Fruit fly (Drosophila melanogaster) whole organism, embryonic: ENCODE results near the gene RpL36.

Source experiments
- Awh ChIP-seq: fragments of 200-800 bp; sonication (Bioruptor generic); IDR thresholded peaks from 2 replicates; pipeline ENCODE4, ENCODE4 v1.3.6; 2022; ENCODE audit warnings: missing biosample characterization, missing genetic modification characterization
- B-H1 ChIP-seq: fragments of 200-800 bp; sonication (Bioruptor generic); IDR thresholded peaks from 3 replicates; pipeline ENCODE4 v1.3.6; 2022; ENCODE audit warnings: missing biosample characterization, missing genetic modification characterization
- BEAF-32 ChIP-seq: fragments of 200-800 bp; sonication (Bioruptor generic); optimal IDR thresholded peaks from 3 replicates; lab custom pipeline; 2017; ENCODE audit warnings: missing biosample characterization, missing genetic modification characterization, mild to moderate bottlenecking, moderate library complexity, missing genetic modification reagents
- CG10209 ChIP-seq: fragments of 200-800 bp; sonication (Bioruptor generic); optimal IDR thresholded peaks from 3 replicates; lab custom pipeline; 2017; ENCODE audit warnings: missing biosample characterization, mild to moderate bottlenecking, missing genetic modification characterization, missing genetic modification reagents
- CG10267 ChIP-seq: fragments of 200-800 bp; sonication (Bioruptor generic); optimal IDR thresholded peaks from 2 replicates; lab custom pipeline; 2018; ENCODE audit warnings: missing biosample characterization, mild to moderate bottlenecking, missing genetic modification characterization, moderate library complexity
- CG12071 ChIP-seq: fragments of 200-800 bp; sonication (Bioruptor generic); optimal IDR thresholded peaks from 3 replicates; lab custom pipeline; 2018; ENCODE audit warnings: missing biosample characterization, mild to moderate bottlenecking, missing genetic modification characterization
- CG12236 ChIP-seq: fragments of 200-800 bp; sonication (Bioruptor generic); optimal IDR thresholded peaks from 2 replicates; lab custom pipeline; 2016; ENCODE audit warnings: missing biosample characterization, missing genetic modification characterization
- CG12769 ChIP-seq: fragments of 200-800 bp; sonication (Bioruptor generic); optimal IDR thresholded peaks from 2 replicates; lab custom pipeline; 2019; ENCODE audit warnings: missing biosample characterization, mild to moderate bottlenecking, missing genetic modification characterization, moderate library complexity
- CG13287 ChIP-seq: fragments of 200-800 bp; sonication (Bioruptor generic); IDR thresholded peaks from 2 replicates; pipeline ENCODE4 v1.3.6; 2022; ENCODE audit warnings: missing biosample characterization, missing genetic modification characterization; ENCODE audit not compliant: partially characterized antibody
- CG13296 ChIP-seq: fragments of 200-800 bp; sonication (Bioruptor generic); optimal IDR thresholded peaks from 3 replicates; lab custom pipeline; 2018; ENCODE audit warnings: missing biosample characterization, mild to moderate bottlenecking, missing genetic modification characterization
- CG14860 ChIP-seq: fragments of 200-800 bp; sonication (Bioruptor generic); IDR thresholded peaks from 3 replicates; pipeline ENCODE4 v1.3.6; 2022; ENCODE audit warnings: missing biosample characterization, missing genetic modification characterization; ENCODE audit not compliant: partially characterized antibody
- CG2116 ChIP-seq: fragments of 200-800 bp; sonication (Bioruptor generic); optimal IDR thresholded peaks from 3 replicates; lab custom pipeline; 2018; ENCODE audit warnings: missing biosample characterization, mild to moderate bottlenecking, missing genetic modification characterization
- CG2678 ChIP-seq: fragments of 200-800 bp; sonication (Bioruptor generic); optimal IDR thresholded peaks from 3 replicates; lab custom pipeline; 2019; ENCODE audit warnings: missing biosample characterization, mild to moderate bottlenecking, missing genetic modification characterization, moderate library complexity
- CG2712 ChIP-seq: fragments of 200-800 bp; optimal IDR thresholded peaks from 3 replicates; lab custom pipeline; 2019; ENCODE audit warnings: missing biosample characterization, mild to moderate bottlenecking, missing genetic modification characterization, moderate library complexity
- CG3407 ChIP-seq: fragments of 200-800 bp; sonication (Bioruptor generic); optimal IDR thresholded peaks from 2 replicates; lab custom pipeline; 2018; ENCODE audit warnings: missing biosample characterization, mild to moderate bottlenecking, missing genetic modification characterization
- CG4360 ChIP-seq: fragments of 200-800 bp; sonication (Bioruptor generic); IDR thresholded peaks from 2 replicates; pipeline ENCODE4 v1.3.6; 2022; ENCODE audit warnings: missing biosample characterization, missing genetic modification characterization
- CG6765 ChIP-seq: fragments of 200-800 bp; sonication (Bioruptor generic); optimal IDR thresholded peaks from 3 replicates; lab custom pipeline; 2017; ENCODE audit warnings: missing biosample characterization, mild to moderate bottlenecking, missing genetic modification characterization
- CG7745 ChIP-seq: fragments of 200-800 bp; sonication (Bioruptor generic); optimal IDR thresholded peaks from 2 replicates; lab custom pipeline; 2018; ENCODE audit warnings: missing biosample characterization, mild to moderate bottlenecking, missing genetic modification characterization, moderate library complexity
- CG7839 ChIP-seq: fragments of 200-800 bp; sonication (Bioruptor generic); optimal IDR thresholded peaks from 3 replicates; lab custom pipeline; 2018; ENCODE audit warnings: missing biosample characterization, mild to moderate bottlenecking, missing genetic modification characterization, moderate library complexity
- CG8089 ChIP-seq: fragments of 200-800 bp; sonication (Bioruptor generic); optimal IDR thresholded peaks from 3 replicates; lab custom pipeline; 2016; ENCODE audit warnings: missing biosample characterization, missing genetic modification characterization
- CG8478 ChIP-seq: fragments of >200 bp; optimal IDR thresholded peaks from 2 replicates; lab custom pipeline; 2018
- D ChIP-seq, 2 experiments: fragments of 200-800 bp in 1 of 2; fragments of >200 bp in 1 of 2; sonication (Bioruptor generic) in 1 of 2; optimal IDR thresholded peaks; 2 replicates in 1 of 2; 3 replicates in 1 of 2; lab custom pipeline; 2017; ENCODE audit warnings: mild to moderate bottlenecking in 1 of 2, missing biosample characterization in 1 of 2, missing genetic modification characterization in 1 of 2, missing genetic modification reagents in 1 of 2
- Dad ChIP-seq: fragments of 200-800 bp; sonication (Bioruptor generic); optimal IDR thresholded peaks from 3 replicates; lab custom pipeline; 2016; ENCODE audit warnings: missing biosample characterization, missing genetic modification characterization
- Dip3 ChIP-seq: fragments of 200-800 bp; sonication (Bioruptor generic); optimal IDR thresholded peaks from 3 replicates; lab custom pipeline; 2016; ENCODE audit warnings: missing biosample characterization, missing genetic modification characterization
- Doc3 ChIP-seq: fragments of 200-800 bp; sonication (Bioruptor generic); IDR thresholded peaks from 3 replicates; pipeline ENCODE4 v1.3.6; 2022; ENCODE audit warnings: missing biosample characterization, missing genetic modification characterization; ENCODE audit not compliant: partially characterized antibody
- Dref ChIP-seq: fragments of 200-800 bp; sonication (Bioruptor generic); IDR thresholded peaks from 2 replicates; pipeline ENCODE4 v1.3.6; 2022; ENCODE audit warnings: missing biosample characterization, missing genetic modification characterization
- E2f2 ChIP-seq: fragments of 200-800 bp; sonication (Bioruptor generic); IDR thresholded peaks from 2 replicates; pipeline ENCODE4 v1.3.6; 2022; ENCODE audit warnings: missing biosample characterization, missing genetic modification characterization
- Fer1 ChIP-seq: fragments of 200-800 bp; sonication (Bioruptor generic); optimal IDR thresholded peaks from 2 replicates; lab custom pipeline; 2017; ENCODE audit warnings: missing biosample characterization, mild to moderate bottlenecking, missing genetic modification characterization
- H2.0 ChIP-seq: fragments of 200-800 bp; sonication (Bioruptor generic); IDR thresholded peaks from 2 replicates; pipeline ENCODE4 v1.3.6; 2022; ENCODE audit warnings: missing biosample characterization, missing genetic modification characterization
- HLH4C ChIP-seq: fragments of 200-800 bp; sonication (Bioruptor generic); IDR thresholded peaks from 3 replicates; pipeline ENCODE4 v1.3.6; 2022; ENCODE audit warnings: missing biosample characterization, missing genetic modification characterization; ENCODE audit not compliant: partially characterized antibody
- HLH54F ChIP-seq: fragments of 200-800 bp; sonication (Bioruptor generic); optimal IDR thresholded peaks from 3 replicates; lab custom pipeline; 2016; ENCODE audit warnings: missing biosample characterization, missing genetic modification characterization
- Hmx ChIP-seq: fragments of 200-800 bp; sonication (Bioruptor generic); optimal IDR thresholded peaks from 2 replicates; lab custom pipeline; 2016; ENCODE audit warnings: missing biosample characterization, missing genetic modification characterization
- Lim3 ChIP-seq: fragments of 200-800 bp; sonication (Bioruptor generic); IDR thresholded peaks from 2 replicates; pipeline ENCODE4 v1.3.6; 2022; ENCODE audit warnings: missing biosample characterization, missing genetic modification characterization
- Sox100B ChIP-seq: fragments of 200-800 bp; sonication (Bioruptor generic); optimal IDR thresholded peaks from 3 replicates; lab custom pipeline; 2018; ENCODE audit warnings: missing biosample characterization, mild to moderate bottlenecking, missing genetic modification characterization
- amos ChIP-seq: fragments of 200-800 bp; sonication (Bioruptor generic); IDR thresholded peaks from 2 replicates; pipeline ENCODE4 v1.3.6; 2022; ENCODE audit warnings: missing biosample characterization, missing genetic modification characterization; ENCODE audit not compliant: partially characterized antibody
- bbx ChIP-seq: fragments of 200-800 bp; sonication (Bioruptor generic); IDR thresholded peaks from 2 replicates; pipeline ENCODE4 v1.3.6; 2022; ENCODE audit warnings: missing biosample characterization, missing genetic modification characterization; ENCODE audit not compliant: partially characterized antibody
- ci ChIP-seq: fragments of 200-800 bp; sonication (Bioruptor generic); IDR thresholded peaks from 3 replicates; pipeline ENCODE4 v1.3.6; 2022; ENCODE audit warnings: missing biosample characterization, missing genetic modification characterization
- dmrt11E ChIP-seq: fragments of 200-800 bp; sonication (Bioruptor generic); optimal IDR thresholded peaks from 3 replicates; lab custom pipeline; 2018; ENCODE audit warnings: missing biosample characterization, mild to moderate bottlenecking, missing genetic modification characterization, moderate library complexity
- grau ChIP-seq: fragments of 200-800 bp; optimal IDR thresholded peaks from 3 replicates; lab custom pipeline; 2019; ENCODE audit warnings: missing biosample characterization, mild to moderate bottlenecking, missing genetic modification characterization, moderate library complexity
- gro ChIP-seq: fragments of 200-800 bp; sonication (Bioruptor generic); optimal IDR thresholded peaks from 2 replicates; lab custom pipeline; 2016; ENCODE audit warnings: missing biosample characterization, missing genetic modification characterization
- hb ChIP-seq: fragments of 200-800 bp; sonication (Bioruptor generic); IDR thresholded peaks from 3 replicates; pipeline ENCODE4 v1.3.6; 2022; ENCODE audit warnings: missing biosample characterization, missing genetic modification characterization; ENCODE audit not compliant: partially characterized antibody
- ind ChIP-seq: fragments of 200-800 bp; sonication (Bioruptor generic); optimal IDR thresholded peaks from 3 replicates; lab custom pipeline; 2016; ENCODE audit warnings: missing biosample characterization, missing genetic modification characterization
- inv ChIP-seq: fragments of 200-800 bp; sonication (Bioruptor generic); IDR thresholded peaks from 2 replicates; pipeline ENCODE4 v1.3.6; 2022; ENCODE audit warnings: missing biosample characterization, missing genetic modification characterization; ENCODE audit not compliant: partially characterized antibody
- knrl ChIP-seq: fragments of 200-800 bp; sonication (Bioruptor generic); IDR thresholded peaks from 3 replicates; pipeline ENCODE4 v1.3.6; 2022; ENCODE audit warnings: missing biosample characterization, missing genetic modification characterization; ENCODE audit not compliant: partially characterized antibody
- luna ChIP-seq: fragments of 200-800 bp; sonication (Bioruptor generic); optimal IDR thresholded peaks from 2 replicates; lab custom pipeline; 2016; ENCODE audit warnings: missing biosample characterization, missing genetic modification characterization
- nau ChIP-seq: fragments of 200-800 bp; sonication (Bioruptor generic); optimal IDR thresholded peaks from 3 replicates; lab custom pipeline; 2017; ENCODE audit warnings: missing biosample characterization, mild to moderate bottlenecking, missing genetic modification characterization, missing genetic modification reagents
- repo ChIP-seq: fragments of 200-800 bp; sonication (Bioruptor generic); optimal IDR thresholded peaks from 2 replicates; lab custom pipeline; 2016; ENCODE audit warnings: missing biosample characterization, missing genetic modification characterization
- unc-4 ChIP-seq: fragments of 200-800 bp; sonication (Bioruptor generic); IDR thresholded peaks from 2 replicates; pipeline ENCODE4 v1.3.6; 2022; ENCODE audit warnings: missing biosample characterization, missing genetic modification characterization; ENCODE audit not compliant: partially characterized antibody
- zen2 ChIP-seq: fragments of 200-800 bp; sonication (Bioruptor generic); IDR thresholded peaks from 3 replicates; pipeline ENCODE4 v1.3.6; 2022; ENCODE audit warnings: missing biosample characterization, missing genetic modification characterization; ENCODE audit not compliant: partially characterized antibody

RpL36 gene

dm6 chrX:625157-625627 is 4.1 kb downstream of the RpL36 start, which contains the start of the genes CG13364 and Hinfp (continued):
- TF ChIP-seq CG13296 (GFP tag; lab: Kevin White, UChicago) = no peak
- no peak for TF ChIP-seq luna (GFP tag; lab: Kevin White, UChicago)
- TF ChIP-seq E2f2 (GFP tag; lab: Robert Waterston, UW) = peak; percentile 11; the same call in 1 of the 2 replicates
- no peak for TF ChIP-seq H2.0
- TF ChIP-seq CG2712 (tag; lab: Kevin White, UChicago) = peak; percentile 32
- no peak for TF ChIP-seq D (optimal IDR thresholded peaks at IDR 0.05; lab: Kevin White, UChicago)
- no peak for TF ChIP-seq D (GFP tag; optimal IDR thresholded peaks at IDR 0.05; lab: Kevin White, UChicago)
- peak; percentile 61 for TF ChIP-seq inv (GFP tag; lab: Robert Waterston, UW)
- peak; percentile 61; the same call in 2 of the 3 replicates for TF ChIP-seq zen2 (GFP tag; lab: Robert Waterston, UW)
- no peak for TF ChIP-seq dmrt11E (tag; lab: Kevin White, UChicago)
- peak; percentile 75 for TF ChIP-seq BEAF-32
- TF ChIP-seq bbx = peak; percentile 82
- no peak for TF ChIP-seq CG12769 (tag; lab: Kevin White, UChicago)
- peak; percentile 37 for TF ChIP-seq Fer1 (GFP tag; lab: Kevin White, UChicago)
- peak; percentile 69 for TF ChIP-seq Dref (GFP tag; lab: Robert Waterston, UW)
- TF ChIP-seq CG7839 (tag; lab: Kevin White, UChicago) = peak; percentile 0
- TF ChIP-seq Awh (GFP tag; lab: Robert Waterston, UW) = no peak
- peak; percentile 67; the same call in 2 of the 3 replicates for TF ChIP-seq Doc3 (GFP tag; lab: Robert Waterston, UW)
- no peak for TF ChIP-seq gro (GFP tag; lab: Kevin White, UChicago)
- peak; percentile 34 for TF ChIP-seq CG10267 (tag; lab: Kevin White, UChicago)
- no peak for TF ChIP-seq repo
- no peak for TF ChIP-seq B-H1 (GFP tag; lab: Robert Waterston, UW)
- TF ChIP-seq CG14860 (GFP tag; lab: Robert Waterston, UW) = peak; percentile 82
- no peak for TF ChIP-seq CG6765
- no peak for TF ChIP-seq Dad (GFP tag; lab: Kevin White, UChicago)
- TF ChIP-seq CG3407 (GFP tag; lab: Kevin White, UChicago) = no peak
- TF ChIP-seq CG2116 (GFP tag; lab: Kevin White, UChicago) = peak; percentile 84
- no peak for TF ChIP-seq Dip3 (GFP tag; lab: Kevin White, UChicago)
- peak; percentile 67 for TF ChIP-seq amos (GFP tag; lab: Robert Waterston, UW)
- peak; percentile 49; the same call in 2 of the 3 replicates for TF ChIP-seq knrl
- no peak for TF ChIP-seq ci (GFP tag; lab: Robert Waterston, UW)
- TF ChIP-seq nau (GFP tag; lab: Kevin White, UChicago) = no peak
- peak; percentile 5 for TF ChIP-seq Sox100B
- no peak for TF ChIP-seq CG8089 (GFP tag; lab: Kevin White, UChicago)
- TF ChIP-seq HLH54F (GFP tag; lab: Kevin White, UChicago) = no peak
- TF ChIP-seq CG8478 (lab: Kevin White, UChicago) = no peak
- TF ChIP-seq CG12236 (GFP tag; lab: Kevin White, UChicago) = no peak
- TF ChIP-seq HLH4C (GFP tag; lab: Robert Waterston, UW) = peak; percentile 92
- peak; percentile 3 for TF ChIP-seq grau (tag; lab: Kevin White, UChicago)
- TF ChIP-seq Lim3 (GFP tag; lab: Robert Waterston, UW) = no peak
- TF ChIP-seq CG7745 (tag; lab: Kevin White, UChicago) = no peak
- TF ChIP-seq CG10209 (GFP tag; lab: Kevin White, UChicago) = no peak
- TF ChIP-seq CG13287 = peak; percentile 75
- TF ChIP-seq CG4360 = peak; percentile 13; the same call in 1 of the 2 replicates
- TF ChIP-seq unc-4 (GFP tag; lab: Robert Waterston, UW) = peak; percentile 78
- peak; percentile 84 for TF ChIP-seq hb (GFP tag; lab: Robert Waterston, UW)
- TF ChIP-seq Hmx = no peak
- no peak for TF ChIP-seq ind (GFP tag; lab: Kevin White, UChicago)
- peak; percentile 6 for TF ChIP-seq CG2678 (tag; lab: Kevin White, UChicago)
- TF ChIP-seq CG12071 (GFP tag; lab: Kevin White, UChicago) = no peak
